Fruit fly (Drosophila melanogaster) whole organism, wandering third instar larva: ENCODE data around the gene CG5390.

ENCODE experiments used
- Abd-B ChIP-seq: fragments of >200 bp; optimal IDR thresholded peaks from 2 replicates; lab custom pipeline; 2017; ENCODE audit warnings: missing biosample characterization, missing genetic modification characterization
- CG32264 ChIP-seq: fragments of 200-800 bp; sonication (Bioruptor generic); optimal IDR thresholded peaks from 2 replicates; lab custom pipeline; 2016; ENCODE audit warnings: missing biosample characterization, missing genetic modification characterization
- CG9705 ChIP-seq: fragments of 200-800 bp; sonication (Bioruptor generic); optimal IDR thresholded peaks from 2 replicates; lab custom pipeline; 2018; ENCODE audit warnings: missing biosample characterization, mild to moderate bottlenecking, missing genetic modification characterization
- Dif ChIP-seq: fragments of 200-275, 200-300 bp; sonication (Bioruptor generic); optimal IDR thresholded peaks from 2 replicates; lab custom pipeline; 2018; ENCODE audit warnings: missing biosample characterization, missing genetic modification characterization; ENCODE audit not compliant: partially characterized antibody
- GATAd ChIP-seq: sonication (Bioruptor generic); optimal IDR thresholded peaks from 2 replicates; lab custom pipeline; 2016; ENCODE audit warnings: missing biosample characterization, missing genetic modification characterization
- HLH106 ChIP-seq: fragments of 200-800 bp; optimal IDR thresholded peaks from 3 replicates; lab custom pipeline; 2019; ENCODE audit warnings: missing biosample characterization, mild to moderate bottlenecking, missing genetic modification characterization, moderate library complexity
- Hnf4 ChIP-seq: fragments of 200-800 bp; sonication (Bioruptor generic); optimal IDR thresholded peaks from 2 replicates; lab custom pipeline; 2016; ENCODE audit warnings: missing biosample characterization, mild to moderate bottlenecking, missing genetic modification characterization
- Jra ChIP-seq: sonication (Bioruptor generic); optimal IDR thresholded peaks from 2 replicates; lab custom pipeline; 2016; ENCODE audit warnings: missing biosample characterization, missing genetic modification characterization
- Mio ChIP-seq: sonication (Bioruptor generic); optimal IDR thresholded peaks from 2 replicates; lab custom pipeline; 2016; ENCODE audit warnings: missing biosample characterization, missing genetic modification characterization
- Myc ChIP-seq: fragments of >200 bp; optimal IDR thresholded peaks from 2 replicates; lab custom pipeline; 2017
- N ChIP-seq: fragments of >200 bp; optimal IDR thresholded peaks from 2 replicates; lab custom pipeline; 2018; ENCODE audit warnings: missing biosample characterization, missing external identifiers, missing genetic modification characterization
- OdsH ChIP-seq: fragments of 200-800 bp; sonication (Bioruptor generic); optimal IDR thresholded peaks from 2 replicates; lab custom pipeline; 2016; ENCODE audit warnings: missing biosample characterization, mild to moderate bottlenecking, missing genetic modification characterization
- Rel ChIP-seq, 2 experiments: fragments of 200-800 bp; sonication (Bioruptor generic) in 1 of 2; optimal IDR thresholded peaks; 2 replicates in 1 of 2; 3 replicates in 1 of 2; lab custom pipeline; 2016 to 2019; ENCODE audit warnings: mild to moderate bottlenecking in 2 of 2, missing biosample characterization in 2 of 2, missing genetic modification characterization in 2 of 2, moderate library complexity in 1 of 2
- br ChIP-seq: fragments of 200-800 bp; sonication (Bioruptor generic); optimal IDR thresholded peaks from 2 replicates; lab custom pipeline; 2016; ENCODE audit warnings: missing biosample characterization, missing genetic modification characterization
- brk ChIP-seq: fragments of 200-800 bp; sonication (Bioruptor generic); optimal IDR thresholded peaks from 2 replicates; lab custom pipeline; 2016; ENCODE audit warnings: missing biosample characterization, mild to moderate bottlenecking, missing genetic modification characterization
- dl ChIP-seq, 2 experiments: fragments of 175-275, 200-275 bp in 1 of 2; fragments of 200-275 bp in 1 of 2; sonication (Bioruptor generic); optimal IDR thresholded peaks; lab custom pipeline; 2018; ENCODE audit warnings: mild to moderate bottlenecking in 2 of 2, missing biosample characterization in 2 of 2, missing genetic modification characterization in 2 of 2, moderate library complexity in 2 of 2; ENCODE audit not compliant: partially characterized antibody in 2 of 2, insufficient read depth in 1 of 2
- dmrt93B ChIP-seq: fragments of 200-800 bp; sonication (Bioruptor generic); optimal IDR thresholded peaks from 2 replicates; lab custom pipeline; 2018; ENCODE audit warnings: missing biosample characterization, mild to moderate bottlenecking, missing genetic modification characterization
- ey ChIP-seq: fragments of 200-800 bp; sonication (Bioruptor generic); optimal IDR thresholded peaks from 2 replicates; lab custom pipeline; 2016; ENCODE audit warnings: missing biosample characterization, missing genetic modification characterization
- foxo ChIP-seq, 2 experiments: fragments of 200-800 bp; sonication (Bioruptor generic); optimal IDR thresholded peaks; 2 replicates in 1 of 2; 3 replicates in 1 of 2; lab custom pipeline; 2016 to 2017; ENCODE audit warnings: missing biosample characterization in 2 of 2, missing genetic modification characterization in 2 of 2
- h ChIP-seq: fragments of 200-800 bp; sonication (Bioruptor generic); optimal IDR thresholded peaks from 3 replicates; lab custom pipeline; 2016; ENCODE audit warnings: missing biosample characterization, mild to moderate bottlenecking, missing genetic modification characterization
- jim ChIP-seq: fragments of 175-275, 200-325 bp; sonication (Bioruptor generic); optimal IDR thresholded peaks from 2 replicates; lab custom pipeline; 2016; ENCODE audit warnings: missing biosample characterization, mild to moderate bottlenecking, missing genetic modification characterization
- lola ChIP-seq: fragments of >200 bp; optimal IDR thresholded peaks from 2 replicates; lab custom pipeline; 2017; ENCODE audit warnings: missing biosample characterization, missing genetic modification characterization
- pan ChIP-seq: fragments of >200 bp; optimal IDR thresholded peaks from 2 replicates; lab custom pipeline; 2017
- psq ChIP-seq: fragments of 200-800 bp; sonication (Bioruptor generic); optimal IDR thresholded peaks from 3 replicates; lab custom pipeline; 2017; ENCODE audit warnings: missing biosample characterization, mild to moderate bottlenecking, missing genetic modification characterization, moderate library complexity
- rgr ChIP-seq: fragments of 200-800 bp; sonication (Bioruptor generic); optimal IDR thresholded peaks from 3 replicates; lab custom pipeline; 2016; ENCODE audit warnings: missing biosample characterization, mild to moderate bottlenecking, missing genetic modification characterization
- sage ChIP-seq: fragments of 200-800 bp; sonication (Bioruptor generic); optimal IDR thresholded peaks from 2 replicates; lab custom pipeline; 2016; ENCODE audit warnings: missing biosample characterization, mild to moderate bottlenecking, missing genetic modification characterization
- sv ChIP-seq: fragments of 200-800 bp; sonication (Bioruptor generic); optimal IDR thresholded peaks from 3 replicates; lab custom pipeline; 2016; ENCODE audit warnings: missing biosample characterization, missing genetic modification characterization
- usp ChIP-seq: fragments of >200 bp; optimal IDR thresholded peaks from 2 replicates; lab custom pipeline; 2017; ENCODE audit warnings: missing biosample characterization, missing genetic modification characterization
- woc ChIP-seq: sonication (Bioruptor generic); optimal IDR thresholded peaks from 2 replicates; lab custom pipeline; 2016; ENCODE audit warnings: missing biosample characterization, mild to moderate bottlenecking, missing genetic modification characterization

Gene CG5390

dm6 chr2L:10301918-10302317 lies 4.5 kb downstream of the CG5390 start, which contains the start of gene CG13138:
TSS of gene CG13138 (minus strand) at chr2L:10302018.
- TF ChIP-seq Dif (GFP tag; lab: Kevin White, UChicago) (no peak), lola (GFP tag; lab: Kevin White, UChicago) (no peak), jim (GFP tag; lab: Kevin White, UChicago) (no peak), pan (no peak), h (GFP tag; lab: Kevin White, UChicago) (no peak), Jra (no peak), CG32264 (GFP tag; lab: Kevin White, UChicago) (no peak), GATAd (GFP tag; lab: Kevin White, UChicago) (no peak), CG9705 (GFP tag; lab: Kevin White, UChicago) (no peak), usp (no peak), dmrt93B (GFP tag; lab: Kevin White, UChicago) (no peak), HLH106 (tag; lab: Kevin White, UChicago) (no peak), sage (GFP tag; lab: Kevin White, UChicago) (no peak), OdsH (GFP tag; lab: Kevin White, UChicago) (no peak), Rel (GFP tag; optimal IDR thresholded peaks at IDR 0.05; lab: Kevin White, UChicago) (no peak), Rel (tag; optimal IDR thresholded peaks at IDR 0.05; lab: Kevin White, UChicago) (no peak), N (GFP tag; lab: Kevin White, UChicago) (no peak)
- TF ChIP-seq, all 38 proteins: peak for 0

- TF ChIP-seq Abd-B (GFP tag; lab: Kevin White, UChicago) (no peak), woc (GFP tag; lab: Kevin White, UChicago) (peak; percentile 4), CG9705 (GFP tag; lab: Kevin White, UChicago) (peak; percentile 34), usp (no peak), h (GFP tag; lab: Kevin White, UChicago) (no peak), dl (GFP tag; optimal IDR thresholded peaks at IDR 0.05; lab: Kevin White, UChicago; ENCODE audit: insufficient read depth in 1 of 2, partially characterized antibody in 2 of 2) (no peak), OdsH (GFP tag; lab: Kevin White, UChicago) (peak; percentile 50), HLH106 (tag; lab: Kevin White, UChicago) (peak; percentile 60), br (GFP tag; lab: Kevin White, UChicago) (no peak), brk (GFP tag; lab: Kevin White, UChicago) (peak; percentile 68), GATAd (GFP tag; lab: Kevin White, UChicago) (no peak), foxo (GFP tag; optimal IDR thresholded peaks at IDR 0.05; lab: Kevin White, UChicago) (peak in 1 of 2 experiments; percentile 62), Myc (lab: Kevin White, UChicago) (no peak), ey (peak; percentile 14), Jra (peak; percentile 56), sage (GFP tag; lab: Kevin White, UChicago) (peak; percentile 7), Mio (no peak), sv (GFP tag; lab: Kevin White, UChicago) (no peak), psq (peak; percentile 25), rgr (GFP tag; lab: Kevin White, UChicago) (peak; percentile 64), Hnf4 (GFP tag; lab: Kevin White, UChicago) (peak; percentile 70)
These were observed 6.6 kb downstream of the CG5390 start, which contains the start of gene CYLD for dm6 chr2L:10299810-10300147. TSS of gene CYLD (minus strand) at chr2L:10299847.

- TF ChIP-seq jim (GFP tag; lab: Kevin White, UChicago): no peak
- TF ChIP-seq h (GFP tag; lab: Kevin White, UChicago): no peak
- peak; percentile 37 for TF ChIP-seq sage (GFP tag; lab: Kevin White, UChicago)
- TF ChIP-seq Rel (GFP tag; optimal IDR thresholded peaks at IDR 0.05; lab: Kevin White, UChicago): no peak
- no peak for TF ChIP-seq Rel (tag; optimal IDR thresholded peaks at IDR 0.05; lab: Kevin White, UChicago)
These were observed 7.2 kb downstream of the CG5390 start for dm6 chr2L:10299077-10299809.

dm6 chr2L:10298306-10298705 lies 8.1 kb downstream of the CG5390 start:
- no peak for TF ChIP-seq br (GFP tag; lab: Kevin White, UChicago)
- TF ChIP-seq Mio: no peak
- peak; percentile 33 for TF ChIP-seq N (GFP tag; lab: Kevin White, UChicago)
- peak; percentile 72 for TF ChIP-seq Dif (GFP tag; lab: Kevin White, UChicago)
- TF ChIP-seq dl (GFP tag; optimal IDR thresholded peaks at IDR 0.05; lab: Kevin White, UChicago; ENCODE audit: insufficient read depth in 1 of 2, partially characterized antibody in 2 of 2): no peak
